Fruit fly (Drosophila melanogaster): Measurements from ENCODE around the gene CG14990.
A peak's percentile ranks its signal among the peaks of the same experiment; 100 is the strongest.

Gene CG14990

dm6 chr3L:4061921-4062474 lies 31.0 kb upstream of the CG14990 start, which contains the start of gene dib:
TSS of gene dib (plus strand) at chr3L:4062292.
- TF ChIP-seq tj (GFP tag; optimal IDR thresholded peaks at IDR 0.05) (peak; percentile 91), CG11617 (GFP tag; optimal IDR thresholded peaks at IDR 0.05) (no peak), bab1 (GFP tag; optimal IDR thresholded peaks at IDR 0.05) (peak; percentile 47), pad (GFP tag; optimal IDR thresholded peaks at IDR 0.05) (peak; percentile 73), CG14711 (tag; optimal IDR thresholded peaks at IDR 0.05) (no peak)

dm6 chr3L:4068368-4068767 lies 24.6 kb upstream of the CG14990 start:
- TF ChIP-seq cic (GFP tag; optimal IDR thresholded peaks at IDR 0.05) (peak; percentile 88), CG14711 (tag; optimal IDR thresholded peaks at IDR 0.05) (no peak), CG5204 (GFP tag; optimal IDR thresholded peaks at IDR 0.05) (no peak), CG1620 (GFP tag; optimal IDR thresholded peaks at IDR 0.05) (no peak), Hr96 (GFP tag; optimal IDR thresholded peaks at IDR 0.05) (peak; percentile 26), kay (GFP tag; ENCODE audit: borderline replicate concordance) (peak; percentile 82), CG12768 (GFP tag; optimal IDR thresholded peaks at IDR 0.05) (peak; percentile 83), Mnt (GFP tag; optimal IDR thresholded peaks at IDR 0.05) (peak; percentile 61), toe (GFP tag; optimal IDR thresholded peaks at IDR 0.05) (peak; percentile 0)

dm6 chr3L:4069069-4069468 lies 23.9 kb upstream of the CG14990 start, which contains the start of gene CG32259:
TSS of gene CG32259 (plus strand) at chr3L:4069369.
- no peak for TF ChIP-seq Crg-1 (GFP tag; optimal IDR thresholded peaks at IDR 0.05)
- TF ChIP-seq tj (GFP tag; optimal IDR thresholded peaks at IDR 0.05): peak; percentile 83
- peak; percentile 33 for TF ChIP-seq kay (GFP tag; ENCODE audit: borderline replicate concordance)
- TF ChIP-seq CG14711 (tag; optimal IDR thresholded peaks at IDR 0.05): peak; percentile 42
- no peak for TF ChIP-seq pad (GFP tag; optimal IDR thresholded peaks at IDR 0.05)

- TF ChIP-seq ovo (GFP tag; optimal IDR thresholded peaks at IDR 0.05) (no peak), CG33017 (tag; optimal IDR thresholded peaks at IDR 0.05) (peak; percentile 81), Crg-1 (GFP tag; optimal IDR thresholded peaks at IDR 0.05) (no peak), CG11617 (GFP tag; optimal IDR thresholded peaks at IDR 0.05) (no peak), bab1 (GFP tag; optimal IDR thresholded peaks at IDR 0.05) (peak; percentile 47), Hr96 (GFP tag; optimal IDR thresholded peaks at IDR 0.05) (peak; percentile 19), kay (GFP tag; ENCODE audit: borderline replicate concordance) (peak; percentile 26), CG14711 (tag; optimal IDR thresholded peaks at IDR 0.05) (peak; percentile 76), Mnt (GFP tag; optimal IDR thresholded peaks at IDR 0.05) (no peak), cic (GFP tag; optimal IDR thresholded peaks at IDR 0.05) (peak; percentile 1), CG5204 (GFP tag; optimal IDR thresholded peaks at IDR 0.05) (no peak), tj (GFP tag; optimal IDR thresholded peaks at IDR 0.05) (peak; percentile 17), CG7101 (tag; optimal IDR thresholded peaks at IDR 0.05) (peak; percentile 82), CG12768 (GFP tag; optimal IDR thresholded peaks at IDR 0.05) (peak; percentile 74), toe (GFP tag; optimal IDR thresholded peaks at IDR 0.05) (no peak), Clk (GFP tag; optimal IDR thresholded peaks at IDR 0.05) (no peak)
Observed at dm6 chr3L:4070221-4070995, 22.6 kb upstream of the CG14990 start.

dm6 chr3L:4070996-4071379 lies 22.0 kb upstream of the CG14990 start:
- TF ChIP-seq CG7045 (GFP tag; optimal IDR thresholded peaks at IDR 0.05) (peak; percentile 66), CG5204 (GFP tag; optimal IDR thresholded peaks at IDR 0.05) (peak; percentile 82), cic (GFP tag; optimal IDR thresholded peaks at IDR 0.05) (no peak), Mnt (GFP tag; optimal IDR thresholded peaks at IDR 0.05) (no peak), CG11617 (GFP tag; optimal IDR thresholded peaks at IDR 0.05) (peak; percentile 10), tj (GFP tag; optimal IDR thresholded peaks at IDR 0.05) (no peak), CG12768 (GFP tag; optimal IDR thresholded peaks at IDR 0.05) (peak; percentile 43), CG33017 (tag; optimal IDR thresholded peaks at IDR 0.05) (peak; percentile 22), Hr96 (GFP tag; optimal IDR thresholded peaks at IDR 0.05) (no peak), CG7101 (tag; optimal IDR thresholded peaks at IDR 0.05) (peak; percentile 52), CG14711 (tag; optimal IDR thresholded peaks at IDR 0.05) (peak; percentile 72), CG1620 (GFP tag; optimal IDR thresholded peaks at IDR 0.05) (peak; percentile 9), kay (GFP tag; ENCODE audit: borderline replicate concordance) (no peak), cnc (optimal IDR thresholded peaks at IDR 0.05) (no peak), toe (GFP tag; optimal IDR thresholded peaks at IDR 0.05) (peak; percentile 72), bab1 (GFP tag; optimal IDR thresholded peaks at IDR 0.05) (no peak), Crg-1 (GFP tag; optimal IDR thresholded peaks at IDR 0.05) (peak; percentile 1), pad (GFP tag; optimal IDR thresholded peaks at IDR 0.05) (no peak), Clk (GFP tag; optimal IDR thresholded peaks at IDR 0.05) (peak; percentile 41), ovo (GFP tag; optimal IDR thresholded peaks at IDR 0.05) (no peak)

dm6 chr3L:4071561-4072049 lies 21.4 kb upstream of the CG14990 start, which contains the start of gene wit:
TSS of gene wit (minus strand) at chr3L:4071717.
- TF ChIP-seq CG7045 (GFP tag; optimal IDR thresholded peaks at IDR 0.05) (peak; percentile 9), Mnt (GFP tag; optimal IDR thresholded peaks at IDR 0.05) (peak; percentile 83), Crg-1 (GFP tag; optimal IDR thresholded peaks at IDR 0.05) (no peak), cnc (optimal IDR thresholded peaks at IDR 0.05) (no peak), tj (GFP tag; optimal IDR thresholded peaks at IDR 0.05) (peak; percentile 73), kay (GFP tag; ENCODE audit: borderline replicate concordance) (no peak), CG12768 (GFP tag; optimal IDR thresholded peaks at IDR 0.05) (peak; percentile 58), Hr96 (GFP tag; optimal IDR thresholded peaks at IDR 0.05) (peak; percentile 31), bab1 (GFP tag; optimal IDR thresholded peaks at IDR 0.05) (peak; percentile 32), CG11617 (GFP tag; optimal IDR thresholded peaks at IDR 0.05) (no peak), Clk (GFP tag; optimal IDR thresholded peaks at IDR 0.05) (peak; percentile 48), CG5204 (GFP tag; optimal IDR thresholded peaks at IDR 0.05) (no peak), CG7101 (tag; optimal IDR thresholded peaks at IDR 0.05) (peak; percentile 42), pad (GFP tag; optimal IDR thresholded peaks at IDR 0.05) (no peak), cic (GFP tag; optimal IDR thresholded peaks at IDR 0.05) (peak; percentile 34), CG14711 (tag; optimal IDR thresholded peaks at IDR 0.05) (peak; percentile 14), CG1620 (GFP tag; optimal IDR thresholded peaks at IDR 0.05) (no peak), toe (GFP tag; optimal IDR thresholded peaks at IDR 0.05) (no peak), CG33017 (tag; optimal IDR thresholded peaks at IDR 0.05) (peak; percentile 75), ovo (GFP tag; optimal IDR thresholded peaks at IDR 0.05) (peak; percentile 15)

Measured in whole organism, adult.